Fruit fly (Drosophila melanogaster) whole organism, pupa: ENCODE measurements around the gene CG16820.

ENCODE experiments used
- CG10348 ChIP-seq: fragments of 200-800 bp; sonication (Bioruptor generic); IDR thresholded peaks from 2 replicates; pipeline ENCODE4 v1.3.6; 2022; ENCODE audit warnings: missing biosample characterization, missing genetic modification characterization
- CG12605 ChIP-seq: fragments of 200-800 bp; sonication (Bioruptor generic); IDR thresholded peaks from 2 replicates; pipeline ENCODE4 v1.3.6; 2022; ENCODE audit warnings: missing biosample characterization, missing genetic modification characterization
- CG13204 ChIP-seq: fragments of 200-800 bp; sonication (Bioruptor generic); optimal IDR thresholded peaks from 2 replicates; lab custom pipeline; 2018; ENCODE audit warnings: missing biosample characterization, mild to moderate bottlenecking, missing genetic modification characterization, moderate library complexity
- CG14655 ChIP-seq: fragments of 200-800 bp; sonication (Bioruptor generic); optimal IDR thresholded peaks from 3 replicates; lab custom pipeline; 2017; ENCODE audit warnings: mild to moderate bottlenecking, missing biosample characterization, missing genetic modification reagents, missing genetic modification characterization
- CG15710 ChIP-seq: fragments of 200-800 bp; sonication (Bioruptor generic); optimal IDR thresholded peaks from 2 replicates; lab custom pipeline; 2018; ENCODE audit warnings: missing biosample characterization, mild to moderate bottlenecking, missing genetic modification characterization, moderate library complexity
- CG17806 ChIP-seq: fragments of 200-800 bp; sonication (Bioruptor generic); optimal IDR thresholded peaks from 2 replicates; lab custom pipeline; 2018; ENCODE audit warnings: missing biosample characterization, mild to moderate bottlenecking, missing genetic modification characterization, moderate library complexity
- CG32121 ChIP-seq: fragments of 200-800 bp; sonication (Bioruptor generic); IDR thresholded peaks from 2 replicates; pipeline ENCODE4 v1.3.6; 2022; ENCODE audit warnings: missing biosample characterization, missing genetic modification characterization
- CG34367 ChIP-seq: fragments of 200-800 bp; sonication (Bioruptor generic); optimal IDR thresholded peaks from 2 replicates; lab custom pipeline; 2018; ENCODE audit warnings: missing biosample characterization, mild to moderate bottlenecking, missing genetic modification characterization
- CG4496 ChIP-seq: fragments of 200-800 bp; sonication (Bioruptor generic); IDR thresholded peaks from 3 replicates; pipeline ENCODE4 v1.3.6; 2022; ENCODE audit warnings: missing biosample characterization, missing genetic modification characterization
- CG8159 ChIP-seq: fragments of 200-800 bp; sonication (Bioruptor generic); optimal IDR thresholded peaks from 3 replicates; lab custom pipeline; 2018; ENCODE audit warnings: missing biosample characterization, mild to moderate bottlenecking, missing genetic modification characterization, moderate library complexity
- CG8301 ChIP-seq: fragments of 200-800 bp; sonication (Bioruptor generic); optimal IDR thresholded peaks from 2 replicates; lab custom pipeline; 2018; ENCODE audit warnings: missing biosample characterization, mild to moderate bottlenecking, missing genetic modification characterization
- CG9948 ChIP-seq: fragments of 200-800 bp; sonication (Bioruptor generic); optimal IDR thresholded peaks from 2 replicates; lab custom pipeline; 2018; ENCODE audit warnings: missing biosample characterization, mild to moderate bottlenecking, missing genetic modification characterization, moderate library complexity
- D1 ChIP-seq: fragments of 200-800 bp; sonication (Bioruptor generic); optimal IDR thresholded peaks from 2 replicates; lab custom pipeline; 2018; ENCODE audit warnings: missing biosample characterization, mild to moderate bottlenecking, missing genetic modification characterization, moderate library complexity
- EcR ChIP-seq: fragments of 200-800 bp; sonication (Bioruptor generic); optimal IDR thresholded peaks from 3 replicates; lab custom pipeline; 2019; ENCODE audit warnings: missing biosample characterization, missing genetic modification characterization, mild to moderate bottlenecking, moderate library complexity, missing genetic modification reagents
- Ets98B ChIP-seq: fragments of 200-800 bp; sonication (Bioruptor generic); IDR thresholded peaks from 2 replicates; pipeline ENCODE4 v1.3.6; 2022; ENCODE audit warnings: missing biosample characterization, missing genetic modification characterization
- Pif1A ChIP-seq: fragments of 200-800 bp; sonication (Bioruptor generic); optimal IDR thresholded peaks from 3 replicates; lab custom pipeline; 2016; ENCODE audit warnings: missing biosample characterization, missing genetic modification characterization
- Pif1B ChIP-seq: fragments of 200-800 bp; sonication (Bioruptor generic); optimal IDR thresholded peaks from 3 replicates; lab custom pipeline; 2016; ENCODE audit warnings: missing biosample characterization, missing genetic modification characterization
- Snoo ChIP-seq: fragments of 200-800 bp; sonication (Bioruptor generic); optimal IDR thresholded peaks from 3 replicates; lab custom pipeline; 2017; ENCODE audit warnings: missing biosample characterization, mild to moderate bottlenecking, missing genetic modification characterization, inconsistent platforms
- fd96Ca ChIP-seq: fragments of 200-800 bp; sonication (Bioruptor generic); IDR thresholded peaks from 3 replicates; pipeline ENCODE4 v1.3.6; 2022; ENCODE audit warnings: missing biosample characterization, missing genetic modification characterization
- gl ChIP-seq: fragments of 200-800 bp; sonication (Bioruptor generic); optimal IDR thresholded peaks from 2 replicates; lab custom pipeline; 2018; ENCODE audit warnings: missing biosample characterization, mild to moderate bottlenecking, missing genetic modification characterization
- rn ChIP-seq: fragments of 200-800 bp; sonication (Bioruptor generic); IDR thresholded peaks from 2 replicates; pipeline ENCODE4 v1.3.6; 2022; ENCODE audit warnings: missing biosample characterization, missing genetic modification characterization

Gene CG16820

dm6 chr2L:13289689-13290088 is 43.7 kb downstream of the CG16820 start, which contains the start of gene CG31729:
Gene CG31729, plus strand, starts transcription at chr2L:13289997.
- TF ChIP-seq CG34367 (tag; lab: Kevin White, UChicago) = no peak
- no peak for TF ChIP-seq Ets98B (GFP tag; lab: Robert Waterston, UW)
- no peak for TF ChIP-seq gl (tag; lab: Kevin White, UChicago)
- TF ChIP-seq CG4496 = no peak
- TF ChIP-seq CG13204 = no peak
- no peak for TF ChIP-seq fd96Ca (GFP tag; lab: Robert Waterston, UW)
- no peak for TF ChIP-seq CG8301
- TF ChIP-seq CG12605 (GFP tag; lab: Robert Waterston, UW) = no peak
- no peak for TF ChIP-seq CG14655 (GFP tag; lab: Kevin White, UChicago)
- no peak for TF ChIP-seq CG8159
- no peak for TF ChIP-seq EcR (GFP tag; lab: Kevin White, UChicago)
- no peak for TF ChIP-seq Snoo (tag; lab: Kevin White, UChicago)
- TF ChIP-seq rn (GFP tag; lab: Robert Waterston, UW) = no peak
- no peak for TF ChIP-seq CG15710 (tag; lab: Kevin White, UChicago)
- TF ChIP-seq Pif1B (GFP tag; lab: Kevin White, UChicago) = no peak

- TF ChIP-seq CG13204 (peak; percentile 73), Pif1A (GFP tag; lab: Kevin White, UChicago) (peak; percentile 32), Ets98B (GFP tag; lab: Robert Waterston, UW) (peak; percentile 20), Snoo (tag; lab: Kevin White, UChicago) (peak; percentile 48), CG12605 (GFP tag; lab: Robert Waterston, UW) (no peak; the same call in 1 of the 2 replicates), CG34367 (tag; lab: Kevin White, UChicago) (peak; percentile 8), Pif1B (GFP tag; lab: Kevin White, UChicago) (no peak), D1 (tag; lab: Kevin White, UChicago) (no peak), gl (tag; lab: Kevin White, UChicago) (peak; percentile 56), CG32121 (peak; percentile 43; the same call in 1 of the 2 replicates), CG8301 (no peak), CG14655 (GFP tag; lab: Kevin White, UChicago) (peak; percentile 33), CG9948 (tag; lab: Kevin White, UChicago) (no peak), CG10348 (GFP tag; lab: Robert Waterston, UW) (no peak), EcR (GFP tag; lab: Kevin White, UChicago) (peak; percentile 37), fd96Ca (GFP tag; lab: Robert Waterston, UW) (no peak), rn (GFP tag; lab: Robert Waterston, UW) (no peak), CG8159 (no peak), CG15710 (tag; lab: Kevin White, UChicago) (peak; percentile 61), CG4496 (peak; percentile 55; the same call in 2 of the 3 replicates)
These were observed 44.4 kb downstream of the CG16820 start for dm6 chr2L:13290276-13291065.

dm6 chr2L:13291066-13291434 is 45.0 kb downstream of the CG16820 start:
- TF ChIP-seq CG32121 (peak; percentile 60), fd96Ca (GFP tag; lab: Robert Waterston, UW) (peak; percentile 46; the same call in 2 of the 3 replicates), CG34367 (tag; lab: Kevin White, UChicago) (no peak)

- TF ChIP-seq CG14655 (GFP tag; lab: Kevin White, UChicago) = no peak
- TF ChIP-seq CG4496 = 0 out of 3 replicates have a peak, but pooled peaks have one; percentile 36
- TF ChIP-seq, all 21 proteins: peak for 1
These were observed 46.0 kb downstream of the CG16820 start for dm6 chr2L:13291960-13292487.

dm6 chr2L:13292626-13293025 is 46.6 kb downstream of the CG16820 start, which contains the start of gene CG16824:
Gene CG16824, plus strand, starts transcription at chr2L:13293009.
- TF ChIP-seq CG12605 (GFP tag; lab: Robert Waterston, UW) = no peak
- no peak for TF ChIP-seq gl (tag; lab: Kevin White, UChicago)
- TF ChIP-seq CG15710 (tag; lab: Kevin White, UChicago) = no peak
- no peak for TF ChIP-seq Pif1B (GFP tag; lab: Kevin White, UChicago)
- TF ChIP-seq CG34367 (tag; lab: Kevin White, UChicago) = no peak
- TF ChIP-seq CG4496 = no peak
- no peak for TF ChIP-seq CG10348 (GFP tag; lab: Robert Waterston, UW)
- TF ChIP-seq D1 (tag; lab: Kevin White, UChicago) = no peak
- no peak for TF ChIP-seq CG8301
- TF ChIP-seq CG14655 (GFP tag; lab: Kevin White, UChicago) = no peak
- no peak for TF ChIP-seq Ets98B (GFP tag; lab: Robert Waterston, UW)
- no peak for TF ChIP-seq CG13204
- TF ChIP-seq CG17806 (tag; lab: Kevin White, UChicago) = no peak
